Fruit fly (Drosophila melanogaster): ENCODE data around the gene aurA.

DNA sequence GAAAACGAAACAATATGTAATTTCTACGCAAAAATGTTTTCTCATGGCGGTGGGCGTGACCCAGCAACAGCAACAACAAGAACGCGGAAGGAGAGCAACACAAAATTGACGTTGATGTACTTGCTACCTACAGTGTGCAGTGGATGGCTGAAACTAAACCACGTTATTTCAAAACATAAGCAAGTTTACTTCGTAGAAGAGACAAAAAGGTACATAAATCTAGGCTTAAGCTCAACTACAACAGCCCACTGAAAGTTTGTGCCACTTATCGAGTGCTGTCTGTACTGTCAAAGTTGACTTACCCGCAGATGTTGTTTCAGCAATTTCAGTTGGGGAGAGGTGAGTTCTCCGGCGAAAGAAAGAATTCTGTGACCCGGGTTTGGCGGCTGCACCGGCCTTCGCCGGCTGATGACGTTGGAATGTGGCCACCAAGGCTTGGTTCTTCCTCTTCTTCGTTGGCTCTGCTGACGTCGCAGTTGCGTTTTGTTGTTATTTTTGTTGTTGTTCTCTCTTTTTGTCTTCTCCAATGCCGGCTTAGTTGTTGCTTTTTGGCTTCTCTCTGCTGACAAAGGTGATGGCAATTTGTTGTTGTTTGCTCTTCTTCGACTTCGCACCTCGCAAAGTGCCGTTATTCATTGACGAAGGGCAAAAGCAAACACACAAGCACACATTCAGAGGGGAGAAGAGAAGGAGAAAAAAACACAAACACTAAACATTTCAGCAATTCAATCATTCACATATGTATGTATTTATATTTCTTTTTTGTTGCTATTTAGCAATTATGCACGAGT is 15.7 kb upstream of the aurA start:
- TF ChIP-seq pan (optimal IDR thresholded peaks at IDR 0.05) (no peak), EcR (GFP tag; optimal IDR thresholded peaks at IDR 0.05) (no peak), CG8478 (optimal IDR thresholded peaks at IDR 0.05) (no peak), usp (GFP tag; optimal IDR thresholded peaks at IDR 0.05) (no peak)
